Fruit fly (Drosophila melanogaster) whole organism, larva: ENCODE results near the gene Cyp9f2.

Experiments
- noc ChIP-seq: fragments of 200-800 bp; sonication (Bioruptor generic); optimal IDR thresholded peaks from 3 replicates; lab custom pipeline; 2019; ENCODE audit warnings: missing biosample characterization, mild to moderate bottlenecking, missing genetic modification characterization, moderate library complexity

Cyp9f2 gene

dm6 chr3R:12373800-12374199 is 32.0 kb downstream of the Cyp9f2 start, which contains the start of gene GstD4:
Gene GstD4 (plus strand): TSS chr3R:12374100.
- TF ChIP-seq noc (tag; lab: Kevin White, UChicago): no peak

dm6 chr3R:12372800-12373199 is 33.0 kb downstream of the Cyp9f2 start, which contains the start of gene GstD3:
Gene GstD3 (plus strand): TSS chr3R:12373068.
- no peak for TF ChIP-seq noc (tag; lab: Kevin White, UChicago)

- no peak for TF ChIP-seq noc (tag; lab: Kevin White, UChicago)
These were observed 34.2 kb downstream of the Cyp9f2 start, which contains the start of gene GstD2 for dm6 chr3R:12371671-12372070. Gene GstD2 (plus strand): TSS chr3R:12371971.

DNA sequence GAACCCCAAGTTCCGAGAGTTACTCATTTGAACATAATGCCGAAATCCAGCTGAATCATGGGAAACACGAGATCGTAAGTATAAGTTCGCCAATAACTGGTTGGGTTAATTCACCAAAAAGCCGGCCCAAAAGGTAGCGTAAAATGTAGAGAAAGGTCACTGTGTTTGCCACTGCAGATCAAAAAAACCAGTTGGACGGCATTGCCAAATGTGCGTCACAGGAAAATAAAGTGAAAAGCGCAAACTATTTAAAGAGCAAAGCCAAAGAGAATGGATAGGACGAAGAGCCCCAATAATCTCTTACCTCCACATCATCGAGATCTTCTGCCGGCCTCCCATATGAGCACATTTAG is 35.2 kb downstream of the Cyp9f2 start:
- peak; percentile 42 for TF ChIP-seq noc (tag; lab: Kevin White, UChicago)

dm6 chr3R:12369793-12370642 is 35.8 kb downstream of the Cyp9f2 start:
- TF ChIP-seq noc (tag; lab: Kevin White, UChicago): no peak

DNA sequence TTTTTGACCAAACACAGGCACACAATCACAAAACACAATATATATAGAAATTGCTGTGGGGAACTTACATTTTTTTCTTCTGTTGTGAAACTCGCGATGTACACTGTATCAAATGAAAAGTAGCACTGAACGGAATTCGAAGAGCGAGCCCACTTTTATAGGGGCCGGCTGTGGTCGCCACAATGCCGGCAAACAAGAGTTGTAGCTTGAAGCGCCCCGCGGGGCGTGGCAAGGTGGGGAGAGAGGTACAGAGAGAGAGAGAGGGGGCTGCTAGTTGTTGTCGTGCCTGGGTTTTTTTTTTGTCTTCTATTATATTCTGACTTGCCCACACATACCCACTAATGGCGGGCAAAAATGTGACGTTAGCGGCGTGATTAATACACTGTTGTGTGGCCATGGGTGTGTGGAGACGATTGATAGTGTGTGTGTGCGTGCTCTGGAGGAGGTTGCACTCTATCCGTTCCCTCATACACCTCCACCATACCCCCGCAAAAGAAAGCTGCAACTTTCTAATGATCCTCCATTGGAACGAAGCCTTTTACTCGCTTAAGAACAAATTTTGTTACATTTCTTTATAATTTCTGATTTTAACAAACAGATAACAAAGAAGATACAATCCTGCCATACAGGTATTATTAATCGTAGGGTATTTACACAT is 36.6 kb downstream of the Cyp9f2 start, which contains the start of gene GstD1:
Gene GstD1 (minus strand): TSS at position 134 of the 658 bp plus-strand sequence.
- TF ChIP-seq noc (tag; lab: Kevin White, UChicago): peak; percentile 87

DNA sequence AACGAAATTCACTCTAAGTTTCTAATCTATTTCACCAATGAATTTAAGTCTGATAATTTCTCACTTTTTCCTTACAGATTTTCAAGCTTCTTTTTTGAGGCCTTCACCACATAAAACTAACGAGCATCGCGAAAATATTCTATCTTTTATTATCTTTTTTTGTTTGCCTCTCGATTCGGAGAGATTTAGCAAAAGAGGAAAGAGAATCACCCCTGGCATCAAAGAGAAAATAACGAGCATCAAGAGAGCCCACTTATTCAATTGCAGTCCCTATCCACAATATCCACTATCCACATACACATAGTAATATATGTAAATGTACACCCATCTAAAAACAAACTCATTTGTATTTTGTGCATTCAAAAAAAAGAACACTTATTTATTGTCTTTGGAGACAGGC is 38.4 kb downstream of the Cyp9f2 start, which contains the start of gene GstD9:
Gene GstD9 (minus strand): TSS at position 101 of the 400 bp plus-strand sequence.
- TF ChIP-seq noc (tag; lab: Kevin White, UChicago): no peak

DNA sequence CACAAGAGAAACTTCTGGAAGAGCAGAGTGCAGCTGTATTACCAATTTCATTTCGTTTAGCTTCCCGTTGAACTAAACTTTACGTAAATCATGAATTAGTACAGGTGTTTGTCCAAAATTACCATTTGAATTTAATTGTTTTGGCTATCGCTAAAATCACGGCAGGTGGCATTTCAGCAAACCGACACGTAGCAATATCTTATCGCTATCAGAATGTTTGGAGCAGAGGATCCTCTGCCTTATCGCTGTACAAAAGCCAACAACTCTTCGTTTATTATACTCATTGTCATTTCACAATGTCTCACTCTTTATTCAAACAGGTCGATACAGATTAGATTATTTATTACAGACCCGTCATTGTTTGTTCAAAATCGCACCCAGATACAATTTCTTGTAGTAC is 39.9 kb downstream of the Cyp9f2 start:
- TF ChIP-seq noc (tag; lab: Kevin White, UChicago): no peak

DNA sequence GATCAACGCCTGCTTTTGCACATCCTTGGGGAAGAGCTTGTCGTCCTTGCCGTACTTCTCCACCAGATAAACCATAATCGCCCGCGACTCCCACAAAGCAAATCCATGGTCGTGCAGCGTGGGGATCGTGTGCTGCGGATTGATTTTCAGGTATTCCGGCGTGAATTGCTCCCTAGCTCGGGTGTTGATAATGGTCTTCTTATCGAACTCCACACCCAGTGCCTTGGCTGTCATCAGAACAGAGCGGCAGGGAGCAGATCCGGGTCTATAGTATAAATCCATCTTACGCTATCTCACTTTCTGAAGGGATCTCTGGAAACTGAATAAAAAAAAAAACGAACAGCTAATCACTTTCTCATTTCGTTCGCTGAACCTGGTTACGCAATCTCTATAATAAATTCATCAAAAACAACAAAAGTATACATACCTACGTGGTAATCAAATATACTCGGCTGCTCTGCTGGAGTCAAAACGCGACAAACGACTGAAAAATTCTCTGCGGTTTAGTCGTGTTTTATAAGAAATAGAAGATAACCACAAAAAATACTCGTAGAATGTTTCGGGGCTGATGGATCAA is 40.5 kb downstream of the Cyp9f2 start, which contains the start of gene GstD10:
Gene GstD10 (minus strand): TSS at position 472 of the 577 bp plus-strand sequence.
- TF ChIP-seq noc (tag; lab: Kevin White, UChicago): peak; percentile 46

- TF ChIP-seq noc (tag; lab: Kevin White, UChicago): no peak
These were observed 41.2 kb downstream of the Cyp9f2 start, which contains the start of gene Tim17a1 for dm6 chr3R:12364580-12364979. Gene Tim17a1 (minus strand): TSS chr3R:12364680.

DNA sequence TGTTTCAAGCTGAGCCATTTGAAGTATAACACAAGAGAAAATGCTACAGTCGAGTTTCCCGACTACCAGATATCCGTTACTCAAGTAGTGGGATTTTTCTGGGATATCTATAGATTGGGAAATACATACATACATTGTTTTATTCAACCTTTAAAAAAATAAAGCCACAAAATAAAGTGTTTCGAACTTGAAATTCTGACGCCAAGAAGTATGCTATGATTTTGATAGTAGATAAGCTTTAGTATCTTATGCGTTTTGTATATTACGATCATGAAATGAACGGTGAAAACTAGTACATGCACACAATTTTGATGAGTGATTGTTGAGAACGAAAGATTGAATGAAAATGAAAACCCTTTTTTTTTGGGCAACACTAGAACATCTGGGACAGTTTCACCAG is 42.3 kb downstream of the Cyp9f2 start:
- no peak for TF ChIP-seq noc (tag; lab: Kevin White, UChicago)

dm6 chr3R:12361962-12362497 is 43.8 kb downstream of the Cyp9f2 start:
- no peak for TF ChIP-seq noc (tag; lab: Kevin White, UChicago)

- no peak for TF ChIP-seq noc (tag; lab: Kevin White, UChicago)
These were observed 46.0 kb downstream of the Cyp9f2 start, which contains the start of gene CG4115 for dm6 chr3R:12359837-12360236. Gene CG4115 (plus strand): TSS chr3R:12360008.

- TF ChIP-seq noc (tag; lab: Kevin White, UChicago): no peak
These were observed 49.8 kb downstream of the Cyp9f2 start, which contains the start of gene MBD-R2 for dm6 chr3R:12356044-12356443. Gene MBD-R2 (minus strand): TSS chr3R:12356265.
